Fruit fly (Drosophila melanogaster): ENCODE results near the gene Cph.

Gene Cph

dm6 chrX:7284964-7285363 lies 147.4 kb downstream of the Cph start (continued):
- TF ChIP-seq Nf-YA (GFP tag; IDR thresholded peaks at IDR 0.05) = no peak
- no peak for TF ChIP-seq CG6813 (GFP tag; optimal IDR thresholded peaks at IDR 0.05)
- TF ChIP-seq Sox102F (GFP tag; optimal IDR thresholded peaks at IDR 0.05) = no peak
- TF ChIP-seq CG6654 (GFP tag; optimal IDR thresholded peaks at IDR 0.05) = no peak
- TF ChIP-seq bbx (GFP tag; IDR thresholded peaks at IDR 0.05; ENCODE audit: partially characterized antibody) = peak; percentile 70
- no peak for TF ChIP-seq B-H2 (GFP tag; optimal IDR thresholded peaks at IDR 0.05)
- TF ChIP-seq CG10366 (GFP tag; IDR thresholded peaks at IDR 0.05) = no peak
- no peak for TF ChIP-seq Med (GFP tag)
- no peak for TF ChIP-seq pho (GFP tag; optimal IDR thresholded peaks at IDR 0.05)
- TF ChIP-seq CG10267 (tag; optimal IDR thresholded peaks at IDR 0.05) = no peak
- TF ChIP-seq Side (GFP tag; optimal IDR thresholded peaks at IDR 0.05) = no peak
- no peak for TF ChIP-seq run (tag; optimal IDR thresholded peaks at IDR 0.05)
- no peak for TF ChIP-seq CG14710 (tag; optimal IDR thresholded peaks at IDR 0.05)
- TF ChIP-seq dati (GFP tag; IDR thresholded peaks at IDR 0.05) = no peak
- no peak for TF ChIP-seq CG6175 (GFP tag; IDR thresholded peaks at IDR 0.05)
- no peak for TF ChIP-seq rib (GFP tag; IDR thresholded peaks at IDR 0.05)
- no peak for TF ChIP-seq CG6254 (GFP tag; optimal IDR thresholded peaks at IDR 0.05)
- TF ChIP-seq CG31365 (tag; optimal IDR thresholded peaks at IDR 0.05) = no peak
- no peak for TF ChIP-seq CkIIα-i1 (GFP tag; IDR thresholded peaks at IDR 0.05)
- no peak for TF ChIP-seq CG12769 (tag; optimal IDR thresholded peaks at IDR 0.05)
- TF ChIP-seq CG15269 (tag; optimal IDR thresholded peaks at IDR 0.05) = no peak
- no peak for TF ChIP-seq pnt (GFP tag; optimal IDR thresholded peaks at IDR 0.05)
- TF ChIP-seq CG9437 (GFP tag; optimal IDR thresholded peaks at IDR 0.05) = no peak
- TF ChIP-seq Fer3 (tag; optimal IDR thresholded peaks at IDR 0.05) = no peak
- TF ChIP-seq Elba2 (GFP tag; optimal IDR thresholded peaks at IDR 0.05) = peak; percentile 26

DNA sequence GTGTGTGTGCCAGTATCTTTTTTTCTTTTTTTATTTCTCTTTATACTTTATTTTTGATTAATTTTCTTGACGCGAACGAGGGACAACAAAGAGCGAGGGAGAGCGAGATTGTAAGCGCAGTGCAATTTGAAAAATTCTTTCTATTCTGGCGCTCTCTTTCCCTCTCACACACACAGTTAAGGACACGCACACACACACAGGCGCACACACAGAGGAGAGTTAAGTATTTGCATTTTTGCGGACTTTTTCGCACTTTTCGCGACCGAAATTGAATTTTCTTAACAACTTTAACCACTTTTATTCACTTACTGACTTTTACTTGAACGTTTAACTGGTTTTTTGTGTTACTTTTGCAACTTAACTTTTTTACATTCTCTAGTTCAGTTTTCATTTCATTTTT lies 147.9 kb downstream of the Cph start:
- TF ChIP-seq Drgx (GFP tag; IDR thresholded peaks at IDR 0.05) = no peak
- TF ChIP-seq cg (GFP tag; optimal IDR thresholded peaks at IDR 0.05) = peak; percentile 60
- peak; percentile 44 to 73 for TF ChIP-seq Trl (optimal IDR thresholded peaks at IDR 0.05)
- TF ChIP-seq Trl (GFP tag; optimal IDR thresholded peaks at IDR 0.05) = no peak
- no peak for TF ChIP-seq CG1647 (GFP tag; optimal IDR thresholded peaks at IDR 0.05)
- no peak for TF ChIP-seq Dbx (GFP tag; IDR thresholded peaks at IDR 0.05)
- no peak for TF ChIP-seq CkIIα-i1 (GFP tag; IDR thresholded peaks at IDR 0.05)

- peak; percentile 63 for TF ChIP-seq CG17361 (GFP tag; IDR thresholded peaks at IDR 0.05)
- TF ChIP-seq CG1603 (tag; optimal IDR thresholded peaks at IDR 0.05) = peak; percentile 100
- peak; percentile 50; the same call in 1 of the 3 replicates for TF ChIP-seq gce (GFP tag; IDR thresholded peaks at IDR 0.05)
- peak; percentile 23 for TF ChIP-seq zen (tag; optimal IDR thresholded peaks at IDR 0.05)
- TF ChIP-seq wor (GFP tag; IDR thresholded peaks at IDR 0.05) = no peak
- peak; percentile 53 for TF ChIP-seq bigmax (GFP tag; optimal IDR thresholded peaks at IDR 0.05)
- peak; percentile 36 for TF ChIP-seq CG7786 (GFP tag; optimal IDR thresholded peaks at IDR 0.05)
- peak; percentile 33 for TF ChIP-seq Scr (GFP tag; IDR thresholded peaks at IDR 0.05; ENCODE audit: partially characterized antibody)
- TF ChIP-seq CG43689 (GFP tag; IDR thresholded peaks at IDR 0.05) = no peak
- TF ChIP-seq CrebB (tag; optimal IDR thresholded peaks at IDR 0.05) = peak; percentile 31
- TF ChIP-seq CG12155 (GFP tag; optimal IDR thresholded peaks at IDR 0.05) = peak; percentile 57
- peak; percentile 63 for TF ChIP-seq sens (GFP tag)
- TF ChIP-seq Fer2 (tag; optimal IDR thresholded peaks at IDR 0.05) = no peak
- TF ChIP-seq CG6272 (GFP tag; IDR thresholded peaks at IDR 0.05) = peak; percentile 47
- TF ChIP-seq CG16779 (GFP tag; IDR thresholded peaks at IDR 0.05) = no peak
- TF ChIP-seq CG13624 (GFP tag; optimal IDR thresholded peaks at IDR 0.05) = peak; percentile 26
- TF ChIP-seq Meics (GFP tag; optimal IDR thresholded peaks at IDR 0.05) = peak; percentile 38
- TF ChIP-seq Chrac-16 (GFP tag; optimal IDR thresholded peaks at IDR 0.05) = peak; percentile 23
These were observed 148.8 kb downstream of the Cph start, which contains the start of gene CG2059 for dm6 chrX:7285995-7286985. Gene CG2059 (plus strand): TSS chrX:7286358.
